Worm (Caenorhabditis elegans) whole organism, L4/young adult: ENCODE results near the gene M176.9.
"Not testable (repeated sequence)": the region's sequence is repeated elsewhere in the genome, so short reads cannot be mapped to it uniquely, and the experiment has no call there.

ENCODE experiments used
- W03F9.2 ChIP-seq: fragments of 150-350 bp; optimal IDR thresholded peaks from 2 replicates; lab custom pipeline; 2014; ENCODE audit warnings: missing biosample characterization, missing genetic modification characterization
- dao-5 ChIP-seq: sonication (generic microtip); optimal IDR thresholded peaks from 2 replicates; lab custom pipeline; 2016; ENCODE audit warnings: missing genotype, missing genetic modification characterization, moderate library complexity, missing compliant biosample characterization
- him-1 ChIP-seq: sonication (generic microtip); optimal IDR thresholded peaks from 2 replicates; lab custom pipeline; 2016; ENCODE audit warnings: missing genotype, missing genetic modification reagents, missing genetic modification characterization, missing compliant biosample characterization

Gene M176.9

ce11 chrII:9411497-9411896 lies at the start of gene M176.9:
Gene M176.9, minus strand, starts transcription at chrII:9411597.
- no peak for TF ChIP-seq dao-5 (tag; lab: Kevin White, UChicago)
- TF ChIP-seq W03F9.2 = no peak
- no peak for TF ChIP-seq him-1 (tag; lab: Kevin White, UChicago)

- TF ChIP-seq him-1 (tag; lab: Kevin White, UChicago); W03F9.2; dao-5 (tag; lab: Kevin White, UChicago): not testable (repeated sequence)
Measured at ce11 chrII:9459462-9459861, 48.1 kb upstream of the M176.9 start, which contains the start of gene R09D1.14. Gene R09D1.14, minus strand, starts transcription at chrII:9459562.

ce11 chrII:9454304-9454703 lies 42.9 kb upstream of the M176.9 start, which contains the start of gene chil-19:
Gene chil-19, minus strand, starts transcription at chrII:9454404.
- no peak for TF ChIP-seq W03F9.2
- TF ChIP-seq him-1 (tag; lab: Kevin White, UChicago) = no peak
- TF ChIP-seq dao-5 (tag; lab: Kevin White, UChicago) = no peak

ce11 chrII:9452172-9452571 lies 40.8 kb upstream of the M176.9 start, which contains the start of gene R09D1.12:
Gene R09D1.12, minus strand, starts transcription at chrII:9452272.
- not testable (repeated sequence) for TF ChIP-seq dao-5 (tag; lab: Kevin White, UChicago); W03F9.2; him-1 (tag; lab: Kevin White, UChicago)

ce11 chrII:9447965-9448364 lies 36.6 kb upstream of the M176.9 start, which contains the start of gene chil-18:
Gene chil-18, plus strand, starts transcription at chrII:9448265.
- TF ChIP-seq him-1 (tag; lab: Kevin White, UChicago) (no peak), W03F9.2 (no peak), dao-5 (tag; lab: Kevin White, UChicago) (no peak)

- TF ChIP-seq W03F9.2 (no peak), him-1 (tag; lab: Kevin White, UChicago) (no peak), dao-5 (tag; lab: Kevin White, UChicago) (no peak)
Measured at ce11 chrII:9445368-9445767, 34.0 kb upstream of the M176.9 start, which contains the start of gene R09D1.13. Gene R09D1.13, minus strand, starts transcription at chrII:9445468.

ce11 chrII:9443522-9443921 lies 32.1 kb upstream of the M176.9 start, which contains the start of gene chil-15:
Gene chil-15, minus strand, starts transcription at chrII:9443622.
- TF ChIP-seq W03F9.2 = no peak
- TF ChIP-seq dao-5 (tag; lab: Kevin White, UChicago) = no peak
- no peak for TF ChIP-seq him-1 (tag; lab: Kevin White, UChicago)

ce11 chrII:9441838-9442237 lies 30.4 kb upstream of the M176.9 start, which contains the start of gene chil-16:
Gene chil-16, minus strand, starts transcription at chrII:9441938.
- no peak for TF ChIP-seq dao-5 (tag; lab: Kevin White, UChicago)
- no peak for TF ChIP-seq W03F9.2
- no peak for TF ChIP-seq him-1 (tag; lab: Kevin White, UChicago)

ce11 chrII:9440060-9440459 lies 28.7 kb upstream of the M176.9 start, which contains the start of gene chil-17:
Gene chil-17, minus strand, starts transcription at chrII:9440160.
- TF ChIP-seq dao-5 (tag; lab: Kevin White, UChicago) (no peak), him-1 (tag; lab: Kevin White, UChicago) (no peak), W03F9.2 (no peak)

- TF ChIP-seq dao-5 (tag; lab: Kevin White, UChicago) (no peak), him-1 (tag; lab: Kevin White, UChicago) (no peak), W03F9.2 (no peak)
Measured at ce11 chrII:9438853-9439252, 27.5 kb upstream of the M176.9 start.

- no peak for TF ChIP-seq W03F9.2
- TF ChIP-seq him-1 (tag; lab: Kevin White, UChicago) = no peak
- no peak for TF ChIP-seq dao-5 (tag; lab: Kevin White, UChicago)
Measured at ce11 chrII:9438227-9438626, 26.8 kb upstream of the M176.9 start, which contains the start of gene chil-13. Gene chil-13, minus strand, starts transcription at chrII:9438327.

ce11 chrII:9436009-9436408 lies 24.6 kb upstream of the M176.9 start, which contains the start of gene kin-16:
Gene kin-16, minus strand, starts transcription at chrII:9436109.
- TF ChIP-seq him-1 (tag; lab: Kevin White, UChicago) = no peak
- TF ChIP-seq W03F9.2 = no peak
- no peak for TF ChIP-seq dao-5 (tag; lab: Kevin White, UChicago)

- TF ChIP-seq him-1 (tag; lab: Kevin White, UChicago) = no peak
- no peak for TF ChIP-seq dao-5 (tag; lab: Kevin White, UChicago)
- no peak for TF ChIP-seq W03F9.2
Measured at ce11 chrII:9433609-9434008, 22.2 kb upstream of the M176.9 start, which contains the start of gene kin-15. Gene kin-15, minus strand, starts transcription at chrII:9433709.

ce11 chrII:9431119-9431518 lies 19.7 kb upstream of the M176.9 start:
- TF ChIP-seq him-1 (tag; lab: Kevin White, UChicago) = no peak
- TF ChIP-seq dao-5 (tag; lab: Kevin White, UChicago) = no peak
